Fruit fly (Drosophila melanogaster) whole organism: ENCODE measurements around the gene CG33635.

Source experiments
- CG8478 ChIP-seq: fragments of >200 bp; optimal IDR thresholded peaks from 2 replicates; lab custom pipeline; 2018; ENCODE audit warnings: inconsistent platforms
- Dll ChIP-seq: fragments of >200 bp; optimal IDR thresholded peaks from 2 replicates; lab custom pipeline; 2017
- EcR ChIP-seq, 2 experiments: fragments of >200 bp; optimal IDR thresholded peaks; 2 replicates each; lab custom pipeline; 2017; ENCODE audit warnings: missing biosample characterization in 2 of 2, missing genetic modification characterization in 2 of 2, missing genetic modification reagents in 2 of 2
- pan ChIP-seq: fragments of >200 bp; optimal IDR thresholded peaks from 2 replicates; lab custom pipeline; 2017
- psq ChIP-seq: fragments of >200 bp; optimal IDR thresholded peaks from 2 replicates; lab custom pipeline; 2017
- usp ChIP-seq: fragments of >200 bp; optimal IDR thresholded peaks from 2 replicates; lab custom pipeline; 2017; ENCODE audit warnings: missing biosample characterization, missing genetic modification characterization, mixed read lengths

The CG33635 gene

dm6 chr2L:146503-146902 is 12.0 kb downstream of the CG33635 start:
- TF ChIP-seq psq (lab: Kevin White, UChicago), result no peak

dm6 chr2L:143088-143487 is 15.4 kb downstream of the CG33635 start, which contains the start of the genes CG31974 and CG11454:
TSS of gene CG31974 (minus strand) at chr2L:143091.
TSS of gene CG11454 (plus strand) at chr2L:143323.
- TF ChIP-seq EcR (GFP tag; optimal IDR thresholded peaks at IDR 0.05; lab: Kevin White, UChicago), result no peak
- no peak for TF ChIP-seq Dll
- TF ChIP-seq pan (lab: Kevin White, UChicago), result no peak
- no peak for TF ChIP-seq psq (lab: Kevin White, UChicago)
- no peak for TF ChIP-seq usp (GFP tag; lab: Kevin White, UChicago)
- TF ChIP-seq CG8478 (lab: Kevin White, UChicago), result no peak

dm6 chr2L:140849-141248 is 17.6 kb downstream of the CG33635 start, which contains the start of the genes CG31975 and ovm:
TSS of gene CG31975 (minus strand) at chr2L:140992.
TSS of gene ovm (minus strand) at chr2L:140992.
- TF ChIP-seq pan (lab: Kevin White, UChicago), result no peak
- no peak for TF ChIP-seq CG8478 (lab: Kevin White, UChicago)
- no peak for TF ChIP-seq Dll
- no peak for TF ChIP-seq psq (lab: Kevin White, UChicago)
- no peak for TF ChIP-seq usp (GFP tag; lab: Kevin White, UChicago)
- TF ChIP-seq EcR (GFP tag; optimal IDR thresholded peaks at IDR 0.05; lab: Kevin White, UChicago), result no peak

dm6 chr2L:139610-140009 is 18.9 kb downstream of the CG33635 start:
- TF ChIP-seq pan (lab: Kevin White, UChicago) (no peak), CG8478 (lab: Kevin White, UChicago) (no peak)

- TF ChIP-seq CG8478 (lab: Kevin White, UChicago), result no peak
- no peak for TF ChIP-seq EcR (GFP tag; optimal IDR thresholded peaks at IDR 0.05; lab: Kevin White, UChicago)
- no peak for TF ChIP-seq pan (lab: Kevin White, UChicago)
- TF ChIP-seq Dll, result no peak
- no peak for TF ChIP-seq usp (GFP tag; lab: Kevin White, UChicago)
Measured at dm6 chr2L:138063-138462, 20.4 kb downstream of the CG33635 start.

dm6 chr2L:136747-137709 is 21.4 kb downstream of the CG33635 start:
- TF ChIP-seq Dll (no peak), EcR (GFP tag; optimal IDR thresholded peaks at IDR 0.05; lab: Kevin White, UChicago) (peak in 1 of 2 experiments; percentile 16)

- TF ChIP-seq pan (lab: Kevin White, UChicago) (no peak), usp (GFP tag; lab: Kevin White, UChicago) (no peak)
Measured at dm6 chr2L:136131-136426, 22.4 kb downstream of the CG33635 start.

dm6 chr2L:135383-136130 is 22.9 kb downstream of the CG33635 start:
- TF ChIP-seq EcR (GFP tag; optimal IDR thresholded peaks at IDR 0.05; lab: Kevin White, UChicago), result no peak
- no peak for TF ChIP-seq Dll
- no peak for TF ChIP-seq psq (lab: Kevin White, UChicago)
- no peak for TF ChIP-seq pan (lab: Kevin White, UChicago)
- TF ChIP-seq CG8478 (lab: Kevin White, UChicago), result no peak

dm6 chr2L:134563-135382 is 23.7 kb downstream of the CG33635 start:
- no peak for TF ChIP-seq Dll
- TF ChIP-seq EcR (GFP tag; optimal IDR thresholded peaks at IDR 0.05; lab: Kevin White, UChicago), result no peak
- TF ChIP-seq usp (GFP tag; lab: Kevin White, UChicago), result no peak
- no peak for TF ChIP-seq CG8478 (lab: Kevin White, UChicago)
- TF ChIP-seq pan (lab: Kevin White, UChicago), result no peak
- TF ChIP-seq psq (lab: Kevin White, UChicago), result no peak

dm6 chr2L:131466-132270 is 26.8 kb downstream of the CG33635 start, which contains the start of gene Gs1:
TSS of gene Gs1 (plus strand) at chr2L:132077.
- no peak for TF ChIP-seq Dll
- TF ChIP-seq CG8478 (lab: Kevin White, UChicago), result no peak
- no peak for TF ChIP-seq EcR (GFP tag; optimal IDR thresholded peaks at IDR 0.05; lab: Kevin White, UChicago)
- no peak for TF ChIP-seq pan (lab: Kevin White, UChicago)
- TF ChIP-seq psq (lab: Kevin White, UChicago), result no peak
- no peak for TF ChIP-seq usp (GFP tag; lab: Kevin White, UChicago)

dm6 chr2L:130691-131090 is 27.8 kb downstream of the CG33635 start, which contains the start of gene CG3164:
TSS of gene CG3164 (minus strand) at chr2L:130791.
- no peak for TF ChIP-seq CG8478 (lab: Kevin White, UChicago)
- TF ChIP-seq Dll, result no peak
- TF ChIP-seq EcR (GFP tag; optimal IDR thresholded peaks at IDR 0.05; lab: Kevin White, UChicago), result no peak
- no peak for TF ChIP-seq usp (GFP tag; lab: Kevin White, UChicago)
- TF ChIP-seq psq (lab: Kevin White, UChicago), result no peak
- TF ChIP-seq pan (lab: Kevin White, UChicago), result no peak
